Worm (Caenorhabditis elegans) whole organism, L4 larva: ENCODE data around the gene exc-1.

Experiments
- F10B5.3 ChIP-seq: sonication (generic microtip); optimal IDR thresholded peaks from 2 replicates; lab custom pipeline; 2016; ENCODE audit warnings: mild to moderate bottlenecking, missing genetic modification characterization, missing compliant biosample characterization
- F26F4.8 ChIP-seq: fragments of 200-800 bp; sonication (Bioruptor generic); conservative IDR thresholded peaks from 2 replicates; pipeline ENCODE4 v1.3.6; 2022; ENCODE audit warnings: missing genetic modification characterization, missing compliant biosample characterization
- F37D6.2 ChIP-seq: sonication (generic microtip); optimal IDR thresholded peaks from 2 replicates; lab custom pipeline; 2016; ENCODE audit warnings: mild to moderate bottlenecking, missing genetic modification characterization, missing compliant biosample characterization
- F49E8.2 ChIP-seq: sonication (generic microtip); optimal IDR thresholded peaks from 2 replicates; lab custom pipeline; 2016; ENCODE audit warnings: missing compliant biosample characterization, mild to moderate bottlenecking, missing genetic modification characterization, borderline replicate concordance
- T20F7.1 ChIP-seq: fragments of 200-800 bp; sonication (Bioruptor generic); optimal IDR thresholded peaks from 2 replicates; lab custom pipeline; 2018; ENCODE audit warnings: mild to moderate bottlenecking, missing genetic modification characterization, missing compliant biosample characterization
- T26A8.4 ChIP-seq: fragments of 200-800 bp; sonication (Bioruptor generic); IDR thresholded peaks from 2 replicates; pipeline ENCODE4 v1.3.6; 2022; ENCODE audit warnings: missing genetic modification characterization, missing compliant biosample characterization
- Y48G9A.11 ChIP-seq: fragments of 200-800 bp; sonication (Bioruptor generic); IDR thresholded peaks from 2 replicates; pipeline ENCODE4 v1.3.6; 2022; ENCODE audit warnings: missing genetic modification reagents, missing genetic modification characterization, missing compliant biosample characterization
- aly-2 ChIP-seq: sonication (generic microtip); optimal IDR thresholded peaks from 2 replicates; lab custom pipeline; 2018; ENCODE audit warnings: missing biosample characterization, missing genetic modification characterization
- ceh-28 ChIP-seq: fragments of 150-350 bp; optimal IDR thresholded peaks from 2 replicates; lab custom pipeline; 2014; ENCODE audit warnings: missing biosample characterization, missing genetic modification reagents, missing genetic modification characterization
- ceh-32 ChIP-seq: sonication (generic microtip); optimal IDR thresholded peaks from 2 replicates; lab custom pipeline; 2016; ENCODE audit warnings: mild to moderate bottlenecking, missing genetic modification characterization, missing compliant biosample characterization; ENCODE audit not compliant: poor library complexity
- ceh-44 ChIP-seq: fragments of 200-800 bp; sonication (Bioruptor generic); IDR thresholded peaks from 2 replicates; pipeline ENCODE4 v1.3.6; 2022; ENCODE audit warnings: missing genetic modification reagents, missing genetic modification characterization, missing compliant biosample characterization
- ceh-62 ChIP-seq: sonication (generic microtip); optimal IDR thresholded peaks from 2 replicates; lab custom pipeline; 2017; ENCODE audit warnings: missing biosample characterization, missing genetic modification characterization
- cey-2 ChIP-seq: sonication (generic microtip); optimal IDR thresholded peaks from 3 replicates; lab custom pipeline; 2017; ENCODE audit warnings: missing genetic modification characterization, mild to moderate bottlenecking, missing compliant biosample characterization, antibody characterized with exemption, borderline replicate concordance; ENCODE audit not compliant: insufficient read depth
- ctbp-1 ChIP-seq: fragments of 200-800 bp; sonication (Bioruptor generic); IDR thresholded peaks from 2 replicates; pipeline ENCODE4 v1.3.6; 2022; ENCODE audit warnings: missing genetic modification reagents, missing genetic modification characterization, missing compliant biosample characterization
- daf-8 ChIP-seq: fragments of 200-800 bp; sonication (Bioruptor generic); IDR thresholded peaks from 2 replicates; pipeline ENCODE4 v1.3.6; 2022; ENCODE audit warnings: missing genetic modification characterization, missing compliant biosample characterization
- dpl-1 ChIP-seq: fragments of 150-350 bp; optimal IDR thresholded peaks from 2 replicates; lab custom pipeline; 2014; ENCODE audit warnings: missing biosample characterization, missing genetic modification reagents, missing genetic modification characterization
- duxl-1 ChIP-seq: sonication (generic microtip); optimal IDR thresholded peaks from 2 replicates; lab custom pipeline; 2016; ENCODE audit warnings: mild to moderate bottlenecking, missing genetic modification characterization, moderate library complexity, missing compliant biosample characterization; ENCODE audit not compliant: poor library complexity
- fkh-10 ChIP-seq: fragments of 150-350 bp; optimal IDR thresholded peaks from 2 replicates; lab custom pipeline; 2014; ENCODE audit warnings: missing biosample characterization, missing genetic modification reagents, missing genetic modification characterization
- hif-1 ChIP-seq, 2 experiments: sonication (generic microtip); optimal IDR thresholded peaks; 2 replicates each; lab custom pipeline; 2016 to 2017; ENCODE audit warnings: missing compliant biosample characterization in 2 of 2, missing genetic modification characterization in 2 of 2, missing genetic modification reagents in 2 of 2, missing genotype in 2 of 2, mild to moderate bottlenecking in 1 of 2
- hlh-11 ChIP-seq: fragments of 200-800 bp; sonication (Bioruptor generic); optimal IDR thresholded peaks from 2 replicates; lab custom pipeline; 2018; ENCODE audit warnings: mild to moderate bottlenecking, missing genetic modification characterization, missing compliant biosample characterization
- hlh-30 ChIP-seq: sonication (generic microtip); optimal IDR thresholded peaks from 2 replicates; lab custom pipeline; 2017; ENCODE audit warnings: antibody characterized with exemption, mild to moderate bottlenecking, missing genetic modification characterization, missing compliant biosample characterization; ENCODE audit not compliant: insufficient read depth
- hmg-1.1 ChIP-seq: fragments of 200-800 bp; sonication (Bioruptor generic); IDR thresholded peaks from 2 replicates; pipeline ENCODE4 v1.3.6; 2022; ENCODE audit warnings: missing genetic modification reagents, missing genetic modification characterization, missing compliant biosample characterization
- lin-15B ChIP-seq: fragments of 150-350 bp; sonication (generic microtip); optimal IDR thresholded peaks from 3 replicates; lab custom pipeline; 2014; ENCODE audit warnings: missing biosample characterization, missing genetic modification characterization
- lin-29 ChIP-seq: fragments of 200-800 bp; sonication (Bioruptor generic); IDR thresholded peaks from 2 replicates; pipeline ENCODE4 v1.3.6; 2022; ENCODE audit warnings: missing genetic modification reagents, missing genetic modification characterization, missing compliant biosample characterization
- lir-3 ChIP-seq: sonication (generic microtip); optimal IDR thresholded peaks from 2 replicates; lab custom pipeline; 2016; ENCODE audit warnings: mild to moderate bottlenecking, missing genetic modification characterization, missing compliant biosample characterization
- madf-9 ChIP-seq: fragments of 200-800 bp; sonication (Bioruptor generic); conservative IDR thresholded peaks from 2 replicates; pipeline ENCODE4 v1.3.6; 2022; ENCODE audit warnings: missing genetic modification reagents, missing genetic modification characterization, missing compliant biosample characterization
- mdl-1 ChIP-seq, 2 experiments: fragments of 150-350 bp in 1 of 2; sonication (generic microtip) in 1 of 2; optimal IDR thresholded peaks; 2 replicates each; lab custom pipeline; 2014 to 2017; ENCODE audit warnings: missing biosample characterization in 2 of 2, missing genetic modification characterization in 2 of 2
- mdt-29 ChIP-seq: fragments of 200-800 bp; sonication (Bioruptor generic); IDR thresholded peaks from 2 replicates; pipeline ENCODE4 v1.3.6; 2022; ENCODE audit warnings: missing genetic modification reagents, missing genetic modification characterization, missing compliant biosample characterization
- mep-1 ChIP-seq: fragments of 150-350 bp; sonication (generic microtip); optimal IDR thresholded peaks from 3 replicates; lab custom pipeline; 2014; ENCODE audit warnings: missing biosample characterization, missing genetic modification characterization
- mes-2 ChIP-seq: sonication (generic microtip); optimal IDR thresholded peaks from 2 replicates; lab custom pipeline; 2016; ENCODE audit warnings: missing genotype, mild to moderate bottlenecking, missing genetic modification characterization, missing compliant biosample characterization; ENCODE audit not compliant: poor library complexity, severe bottlenecking
- mxl-3 ChIP-seq: fragments of 200-800 bp; sonication (Bioruptor generic); optimal IDR thresholded peaks from 2 replicates; lab custom pipeline; 2018; ENCODE audit warnings: mild to moderate bottlenecking, missing genetic modification characterization, missing compliant biosample characterization
- nhr-10 ChIP-seq: fragments of 150-350 bp; optimal IDR thresholded peaks from 2 replicates; lab custom pipeline; 2014; ENCODE audit warnings: missing biosample characterization, missing genetic modification characterization
- nhr-102 ChIP-seq: sonication (generic microtip); optimal IDR thresholded peaks from 2 replicates; lab custom pipeline; 2016; ENCODE audit warnings: mild to moderate bottlenecking, missing genetic modification characterization, moderate library complexity, missing compliant biosample characterization
- nhr-111 ChIP-seq: fragments of 200-800 bp; sonication (Bioruptor generic); optimal IDR thresholded peaks from 2 replicates; lab custom pipeline; 2018; ENCODE audit warnings: mild to moderate bottlenecking, missing genetic modification characterization, missing compliant biosample characterization
- nhr-237 ChIP-seq: sonication (generic microtip); optimal IDR thresholded peaks from 2 replicates; lab custom pipeline; 2017; ENCODE audit warnings: missing biosample characterization, missing genetic modification characterization
- nhr-25 ChIP-seq: sonication (generic microtip); optimal IDR thresholded peaks from 2 replicates; lab custom pipeline; 2017; ENCODE audit warnings: missing genetic modification characterization, mild to moderate bottlenecking, missing compliant biosample characterization, antibody characterized with exemption, moderate library complexity, borderline replicate concordance; ENCODE audit not compliant: insufficient read depth
- nhr-28 ChIP-seq: fragments of 150-350 bp; optimal IDR thresholded peaks from 2 replicates; lab custom pipeline; 2014; ENCODE audit warnings: missing biosample characterization, missing genetic modification characterization
- nhr-42 ChIP-seq: fragments of 200-800 bp; sonication (Bioruptor generic); IDR thresholded peaks from 2 replicates; pipeline ENCODE4 v1.3.6; 2022; ENCODE audit warnings: missing genetic modification characterization, missing compliant biosample characterization
- nhr-76 ChIP-seq: fragments of 150-350 bp; optimal IDR thresholded peaks from 2 replicates; lab custom pipeline; 2014; ENCODE audit warnings: missing biosample characterization, missing genetic modification characterization
- nhr-77 ChIP-seq: fragments of 150-350 bp; optimal IDR thresholded peaks from 2 replicates; lab custom pipeline; 2014; ENCODE audit warnings: missing biosample characterization, missing genetic modification characterization
- php-3 ChIP-seq: fragments of 200-800 bp; sonication (Bioruptor generic); IDR thresholded peaks from 2 replicates; pipeline ENCODE4 v1.3.6; 2022; ENCODE audit warnings: missing genetic modification reagents, missing genetic modification characterization, missing compliant biosample characterization
- pqm-1 ChIP-seq: sonication (generic microtip); optimal IDR thresholded peaks from 2 replicates; lab custom pipeline; 2017; ENCODE audit warnings: missing biosample characterization, missing genetic modification characterization
- sdz-12 ChIP-seq: fragments of 200-800 bp; sonication (Bioruptor generic); optimal IDR thresholded peaks from 2 replicates; lab custom pipeline; 2018; ENCODE audit warnings: mild to moderate bottlenecking, missing genetic modification characterization, missing compliant biosample characterization
- skn-1 ChIP-seq: fragments of 150-350 bp; optimal IDR thresholded peaks from 2 replicates; lab custom pipeline; 2014; ENCODE audit warnings: missing biosample characterization, missing genetic modification characterization
- snpc-1.2 ChIP-seq: fragments of 200-800 bp; sonication (Bioruptor generic); IDR thresholded peaks from 2 replicates; pipeline ENCODE4 v1.3.6; 2022; ENCODE audit warnings: missing genetic modification reagents, missing genetic modification characterization, missing compliant biosample characterization
- spr-1 ChIP-seq: sonication (generic microtip); optimal IDR thresholded peaks from 2 replicates; lab custom pipeline; 2016; ENCODE audit warnings: mild to moderate bottlenecking, missing genetic modification characterization, missing compliant biosample characterization
- spr-3 ChIP-seq: fragments of 200-800 bp; sonication (Bioruptor generic); optimal IDR thresholded peaks from 2 replicates; lab custom pipeline; 2018; ENCODE audit warnings: mild to moderate bottlenecking, missing genetic modification characterization, missing compliant biosample characterization
- tag-97 ChIP-seq: fragments of 200-800 bp; sonication (Bioruptor generic); IDR thresholded peaks from 2 replicates; pipeline ENCODE4 v1.3.6; 2022; ENCODE audit warnings: missing genetic modification characterization, missing compliant biosample characterization
- zag-1 ChIP-seq: fragments of 150-350 bp; optimal IDR thresholded peaks from 2 replicates; lab custom pipeline; 2014; ENCODE audit warnings: missing biosample characterization, missing genetic modification characterization
- zfp-3 ChIP-seq: fragments of 200-800 bp; sonication (Bioruptor generic); conservative IDR thresholded peaks from 2 replicates; pipeline ENCODE4 v1.3.6; 2022; ENCODE audit warnings: missing genetic modification reagents, missing genetic modification characterization, missing compliant biosample characterization

The exc-1 gene

ce11 chrX:15492759-15493158 lies 15.6 kb upstream of the exc-1 start (continued):
- peak; percentile 69 for TF ChIP-seq dpl-1 (GFP tag; lab: Kevin White, UChicago)
- no peak for TF ChIP-seq F10B5.3
- TF ChIP-seq ceh-32 (tag; lab: Kevin White, UChicago) = no peak
- no peak for TF ChIP-seq lin-15B (tag; lab: Kevin White, UChicago)
- TF ChIP-seq T26A8.4 (GFP tag; lab: Robert Waterston, UW) = peak; percentile 81
- no peak for TF ChIP-seq zag-1
- TF ChIP-seq hmg-1.1 (GFP tag; lab: Robert Waterston, UW) = peak; percentile 89
- peak; percentile 81; the same call in 1 of the 2 replicates for TF ChIP-seq nhr-42 (GFP tag; lab: Robert Waterston, UW)
- TF ChIP-seq nhr-111 (GFP tag; lab: Kevin White, UChicago) = no peak
- TF ChIP-seq mxl-3 (GFP tag; lab: Kevin White, UChicago) = peak; percentile 87
- TF ChIP-seq zfp-3 (GFP tag; lab: Robert Waterston, UW) = peak; percentile 84
- peak; percentile 76 for TF ChIP-seq nhr-28 (tag; lab: Kevin White, UChicago)
- peak; percentile 58 for TF ChIP-seq fkh-10
- TF ChIP-seq daf-8 = no peak
- TF ChIP-seq sdz-12 (GFP tag; lab: Kevin White, UChicago) = no peak
- TF ChIP-seq nhr-76 (tag; lab: Kevin White, UChicago) = no peak
- TF ChIP-seq Y48G9A.11 = no peak
- no peak for TF ChIP-seq F49E8.2 (tag; lab: Kevin White, UChicago)
- no peak for TF ChIP-seq snpc-1.2 (GFP tag; lab: Robert Waterston, UW)
- TF ChIP-seq nhr-10 = no peak
- TF ChIP-seq ceh-28 (tag; lab: Kevin White, UChicago) = peak; percentile 1
- TF ChIP-seq nhr-102 (tag; lab: Kevin White, UChicago) = peak; percentile 61
- no peak for TF ChIP-seq ceh-62 (tag; lab: Kevin White, UChicago)
- peak; percentile 93 for TF ChIP-seq hlh-11 (tag; lab: Kevin White, UChicago)
- 0 out of 2 replicates have a peak, but pooled peaks have one; percentile 32 for TF ChIP-seq ceh-44
- no peak for TF ChIP-seq spr-3
- peak; percentile 41 for TF ChIP-seq nhr-25
- no peak for TF ChIP-seq F26F4.8 (GFP tag; lab: Robert Waterston, UW)
- TF ChIP-seq F37D6.2 (tag; lab: Kevin White, UChicago) = peak; percentile 80
- TF ChIP-seq pqm-1 (tag; lab: Kevin White, UChicago) = peak; percentile 16
- no peak for TF ChIP-seq nhr-237 (tag; lab: Kevin White, UChicago)
- TF ChIP-seq ctbp-1 (GFP tag; lab: Robert Waterston, UW) = peak; percentile 80
- TF ChIP-seq hlh-30 = peak; percentile 96
- peak; percentile 92 for TF ChIP-seq mep-1 (tag; lab: Kevin White, UChicago)
- no peak for TF ChIP-seq php-3 (GFP tag; lab: Robert Waterston, UW)
- peak; percentile 53; the same call in 1 of the 2 replicates for TF ChIP-seq mdt-29 (GFP tag; lab: Robert Waterston, UW)
- TF ChIP-seq nhr-77 (tag; lab: Kevin White, UChicago) = peak; percentile 75
- no peak for TF ChIP-seq cey-2 (tag; lab: Kevin White, UChicago)
- peak; percentile 48; the same call in 1 of the 2 replicates for TF ChIP-seq madf-9 (GFP tag; lab: Robert Waterston, UW)
- TF ChIP-seq tag-97 (GFP tag; lab: Robert Waterston, UW) = no peak
- TF ChIP-seq T20F7.1 (GFP tag; lab: Kevin White, UChicago) = peak; percentile 67
- TF ChIP-seq lin-29 = no peak
- TF ChIP-seq skn-1 = no peak
- peak; percentile 61 for TF ChIP-seq duxl-1
- peak; percentile 90 for TF ChIP-seq mes-2 (tag; lab: Kevin White, UChicago)
- TF ChIP-seq mdl-1 (tag; optimal IDR thresholded peaks at IDR 0.05; lab: Kevin White, UChicago) = peak; percentile 37 to 86
- no peak for TF ChIP-seq lir-3 (tag; lab: Kevin White, UChicago)
- peak; percentile 65 for TF ChIP-seq spr-1 (tag; lab: Kevin White, UChicago)
- TF ChIP-seq hif-1 (tag; optimal IDR thresholded peaks at IDR 0.05; lab: Kevin White, UChicago) = peak in 1 of 2 experiments; percentile 55
- no peak for TF ChIP-seq aly-2 (tag; lab: Kevin White, UChicago)
